Fruit fly (Drosophila melanogaster) whole organism, pupa: ENCODE data around the gene CG44090.

Experiments used
- CG13204 ChIP-seq: fragments of 200-800 bp; sonication (Bioruptor generic); optimal IDR thresholded peaks from 2 replicates; lab custom pipeline; 2018; ENCODE audit warnings: missing biosample characterization, mild to moderate bottlenecking, missing genetic modification characterization, moderate library complexity
- CG14655 ChIP-seq: fragments of 200-800 bp; sonication (Bioruptor generic); optimal IDR thresholded peaks from 3 replicates; lab custom pipeline; 2017; ENCODE audit warnings: mild to moderate bottlenecking, missing biosample characterization, missing genetic modification reagents, missing genetic modification characterization
- CG17806 ChIP-seq: fragments of 200-800 bp; sonication (Bioruptor generic); optimal IDR thresholded peaks from 2 replicates; lab custom pipeline; 2018; ENCODE audit warnings: missing biosample characterization, mild to moderate bottlenecking, missing genetic modification characterization, moderate library complexity
- EcR ChIP-seq: fragments of 200-800 bp; sonication (Bioruptor generic); optimal IDR thresholded peaks from 3 replicates; lab custom pipeline; 2019; ENCODE audit warnings: missing biosample characterization, missing genetic modification characterization, mild to moderate bottlenecking, moderate library complexity, missing genetic modification reagents

DNA sequence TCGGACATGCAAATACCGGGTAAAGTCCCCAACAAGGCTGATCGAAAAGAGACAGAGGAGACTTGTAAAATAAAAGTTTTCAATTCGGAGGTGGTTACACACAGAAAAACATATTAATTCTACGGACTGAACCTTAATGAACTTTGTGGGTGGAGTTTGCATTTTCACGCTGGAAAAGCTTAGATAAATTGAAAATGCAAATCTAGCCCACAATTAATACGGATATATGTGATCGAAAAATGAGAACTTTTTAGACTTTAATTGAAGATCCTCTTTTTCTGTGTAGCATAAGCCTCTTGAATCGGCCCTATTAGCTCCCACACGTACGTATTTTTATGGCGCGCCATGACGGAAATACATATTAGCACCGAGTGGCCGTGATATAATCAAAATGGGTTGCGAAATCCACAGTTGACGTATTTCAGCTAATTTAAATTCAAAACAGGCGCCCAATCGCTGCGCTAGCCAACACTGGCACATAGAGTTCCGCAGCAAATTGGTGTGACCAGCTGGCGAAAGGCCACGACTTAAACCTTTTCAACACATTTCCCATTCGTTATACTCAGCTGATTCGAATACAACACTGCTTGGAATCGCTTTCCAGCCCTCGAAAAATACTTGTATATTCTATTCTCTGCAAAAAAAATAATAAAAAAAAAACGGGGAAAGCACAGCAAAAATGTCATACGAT lies 48.8 kb downstream of the CG44090 start:
- TF ChIP-seq CG14655 (GFP tag; lab: Kevin White, UChicago) (peak; percentile 31), CG17806 (tag; lab: Kevin White, UChicago) (no peak), EcR (no peak), CG13204 (GFP tag; lab: Kevin White, UChicago) (no peak)
